Worm (Caenorhabditis elegans): Measurements from ENCODE around the gene jud-4.

The jud-4 gene

ce11 chrX:15283740-15284139 is at the start of gene jud-4:
Gene jud-4 (plus strand): TSS chrX:15284115.
- no peak for TF ChIP-seq tbx-37 (GFP tag; conservative IDR thresholded peaks at IDR 0.05)

ce11 chrX:15236036-15236435 is 47.9 kb upstream of the jud-4 start:
- TF ChIP-seq pes-1 (GFP tag; IDR thresholded peaks at IDR 0.05) (no peak; the same call in 1 of the 2 replicates), F13C5.2 (tag; optimal IDR thresholded peaks at IDR 0.05) (no peak), ceh-36 (tag; optimal IDR thresholded peaks at IDR 0.05) (no peak), tbx-37 (GFP tag; conservative IDR thresholded peaks at IDR 0.05) (no peak), ets-7 (tag; optimal IDR thresholded peaks at IDR 0.05) (no peak), B0310.2 (tag; optimal IDR thresholded peaks at IDR 0.05) (no peak), ceh-13 (GFP tag; optimal IDR thresholded peaks at IDR 0.05) (no peak), hmg-4 (GFP tag; optimal IDR thresholded peaks at IDR 0.05) (peak; percentile 1), sea-1 (GFP tag; conservative IDR thresholded peaks at IDR 0.05) (no peak), aly-1 (tag; optimal IDR thresholded peaks at IDR 0.05) (peak; percentile 23), tra-4 (tag; optimal IDR thresholded peaks at IDR 0.05) (no peak), ama-1 (optimal IDR thresholded peaks at IDR 0.05) (no peak), tbx-11 (GFP tag; IDR thresholded peaks at IDR 0.05) (no peak), flt-1 (GFP tag; IDR thresholded peaks at IDR 0.05) (no peak; the same call in 1 of the 2 replicates)

- TF ChIP-seq B0310.2 (tag; optimal IDR thresholded peaks at IDR 0.05) (no peak), pes-1 (GFP tag; IDR thresholded peaks at IDR 0.05) (no peak), tbx-11 (GFP tag; IDR thresholded peaks at IDR 0.05) (no peak), aly-1 (tag; optimal IDR thresholded peaks at IDR 0.05) (no peak), tbx-37 (GFP tag; conservative IDR thresholded peaks at IDR 0.05) (no peak), ceh-36 (tag; optimal IDR thresholded peaks at IDR 0.05) (no peak), F13C5.2 (tag; optimal IDR thresholded peaks at IDR 0.05) (no peak)
These were observed 42.7 kb upstream of the jud-4 start for ce11 chrX:15241169-15241568.

ce11 chrX:15242726-15243125 is 41.2 kb upstream of the jud-4 start:
- no peak for TF ChIP-seq ama-1 (optimal IDR thresholded peaks at IDR 0.05)
- TF ChIP-seq flt-1 (GFP tag; IDR thresholded peaks at IDR 0.05) = no peak
- no peak for TF ChIP-seq sea-1 (GFP tag; conservative IDR thresholded peaks at IDR 0.05)
- no peak for TF ChIP-seq hmg-4 (GFP tag; optimal IDR thresholded peaks at IDR 0.05)

- no peak for TF ChIP-seq scrt-1 (GFP tag; IDR thresholded peaks at IDR 0.05)
- TF ChIP-seq B0310.2 (tag; optimal IDR thresholded peaks at IDR 0.05) = no peak
- TF ChIP-seq F13C5.2 (tag; optimal IDR thresholded peaks at IDR 0.05) = no peak
- no peak for TF ChIP-seq flt-1 (GFP tag; IDR thresholded peaks at IDR 0.05)
- no peak for TF ChIP-seq ceh-36 (tag; optimal IDR thresholded peaks at IDR 0.05)
- TF ChIP-seq hmbx-1 (tag; optimal IDR thresholded peaks at IDR 0.05) = no peak
These were observed 37.7 kb upstream of the jud-4 start, which contains the start of gene piki-1 for ce11 chrX:15246182-15246581. Gene piki-1 (minus strand): TSS chrX:15246399.

- TF ChIP-seq tra-4 (tag; optimal IDR thresholded peaks at IDR 0.05) (no peak), tbx-11 (GFP tag; IDR thresholded peaks at IDR 0.05) (0 out of 2 replicates have a peak, but pooled peaks have one; percentile 29)
These were observed 37.3 kb upstream of the jud-4 start for ce11 chrX:15246595-15246994.

ce11 chrX:15259947-15260687 is 23.8 kb upstream of the jud-4 start, which contains the start of gene F46F2.3:
Gene F46F2.3 (minus strand): TSS chrX:15260287.
- no peak for TF ChIP-seq ceh-36 (tag; optimal IDR thresholded peaks at IDR 0.05)
- TF ChIP-seq pes-1 (GFP tag; IDR thresholded peaks at IDR 0.05) = no peak
- no peak for TF ChIP-seq tbx-11 (GFP tag; IDR thresholded peaks at IDR 0.05)
- no peak for TF ChIP-seq tra-4 (tag; optimal IDR thresholded peaks at IDR 0.05)
- no peak for TF ChIP-seq hmg-4 (GFP tag; optimal IDR thresholded peaks at IDR 0.05)
- TF ChIP-seq B0310.2 (tag; optimal IDR thresholded peaks at IDR 0.05) = no peak
- TF ChIP-seq ets-7 (tag; optimal IDR thresholded peaks at IDR 0.05) = no peak
- no peak for TF ChIP-seq hmbx-1 (tag; optimal IDR thresholded peaks at IDR 0.05)
- TF ChIP-seq ceh-13 (GFP tag; optimal IDR thresholded peaks at IDR 0.05) = no peak
- TF ChIP-seq hnd-1 (tag; optimal IDR thresholded peaks at IDR 0.05) = no peak
- TF ChIP-seq ama-1 (optimal IDR thresholded peaks at IDR 0.05) = no peak
- TF ChIP-seq flt-1 (GFP tag; IDR thresholded peaks at IDR 0.05) = no peak
- TF ChIP-seq F13C5.2 (tag; optimal IDR thresholded peaks at IDR 0.05) = no peak
- TF ChIP-seq sea-1 (GFP tag; conservative IDR thresholded peaks at IDR 0.05) = no peak
- TF ChIP-seq aly-1 (tag; optimal IDR thresholded peaks at IDR 0.05) = no peak
- no peak for TF ChIP-seq scrt-1 (GFP tag; IDR thresholded peaks at IDR 0.05)
- no peak for TF ChIP-seq tbx-37 (GFP tag; conservative IDR thresholded peaks at IDR 0.05)

- no peak for TF ChIP-seq tbx-11 (GFP tag; IDR thresholded peaks at IDR 0.05)
- TF ChIP-seq scrt-1 (GFP tag; IDR thresholded peaks at IDR 0.05) = no peak
- TF ChIP-seq sea-1 (GFP tag; conservative IDR thresholded peaks at IDR 0.05) = no peak
- no peak for TF ChIP-seq pes-1 (GFP tag; IDR thresholded peaks at IDR 0.05)
These were observed 21.5 kb upstream of the jud-4 start, which contains the start of gene F46F2.5 for ce11 chrX:15262423-15262822. Gene F46F2.5 (plus strand): TSS chrX:15262723.

- TF ChIP-seq hnd-1 (tag; optimal IDR thresholded peaks at IDR 0.05) (no peak), tra-4 (tag; optimal IDR thresholded peaks at IDR 0.05) (no peak)
These were observed 21.0 kb upstream of the jud-4 start for ce11 chrX:15262875-15263274.
